Fruit fly (Drosophila melanogaster) ovary, adult (tissue): ENCODE results near the gene CG10909.

Experiments
- CG17801 ChIP-seq: fragments of 200-800 bp; optimal IDR thresholded peaks from 2 replicates; lab custom pipeline; 2019; ENCODE audit warnings: missing biosample characterization, mild to moderate bottlenecking, missing genetic modification characterization, moderate library complexity; ENCODE audit not compliant: partially characterized antibody

The CG10909 gene

dm6 chr3R:12911192-12911591 lies at the start of gene CG10909:
Gene CG10909 (minus strand): TSS chr3R:12911292.
- TF ChIP-seq CG17801 (GFP tag; lab: Kevin White, UChicago): no peak

dm6 chr3R:12960227-12960626 lies 49.1 kb upstream of the CG10909 start:
- no peak for TF ChIP-seq CG17801 (GFP tag; lab: Kevin White, UChicago)

dm6 chr3R:12957388-12957787 lies 46.3 kb upstream of the CG10909 start:
- no peak for TF ChIP-seq CG17801 (GFP tag; lab: Kevin White, UChicago)

dm6 chr3R:12915811-12916210 lies 4.7 kb upstream of the CG10909 start, which contains the start of gene beat-Vb:
Gene beat-Vb (plus strand): TSS chr3R:12916056.
- no peak for TF ChIP-seq CG17801 (GFP tag; lab: Kevin White, UChicago)

- no peak for TF ChIP-seq CG17801 (GFP tag; lab: Kevin White, UChicago)
Observed at dm6 chr3R:12891656-12892055, 19.4 kb downstream of the CG10909 start, which contains the start of gene d-cup. Gene d-cup (plus strand): TSS chr3R:12891956.
